Worm (Caenorhabditis elegans) whole organism, L4/young adult: Measurements from ENCODE around the gene B0563.5.

ENCODE experiments used
- W03F9.2 ChIP-seq: fragments of 150-350 bp; optimal IDR thresholded peaks from 2 replicates; lab custom pipeline; 2014; ENCODE audit warnings: missing biosample characterization, missing genetic modification characterization
- dao-5 ChIP-seq: sonication (generic microtip); optimal IDR thresholded peaks from 2 replicates; lab custom pipeline; 2016; ENCODE audit warnings: missing genotype, missing genetic modification characterization, moderate library complexity, missing compliant biosample characterization
- him-1 ChIP-seq: sonication (generic microtip); optimal IDR thresholded peaks from 2 replicates; lab custom pipeline; 2016; ENCODE audit warnings: missing genotype, missing genetic modification reagents, missing genetic modification characterization, missing compliant biosample characterization

The B0563.5 gene

DNA sequence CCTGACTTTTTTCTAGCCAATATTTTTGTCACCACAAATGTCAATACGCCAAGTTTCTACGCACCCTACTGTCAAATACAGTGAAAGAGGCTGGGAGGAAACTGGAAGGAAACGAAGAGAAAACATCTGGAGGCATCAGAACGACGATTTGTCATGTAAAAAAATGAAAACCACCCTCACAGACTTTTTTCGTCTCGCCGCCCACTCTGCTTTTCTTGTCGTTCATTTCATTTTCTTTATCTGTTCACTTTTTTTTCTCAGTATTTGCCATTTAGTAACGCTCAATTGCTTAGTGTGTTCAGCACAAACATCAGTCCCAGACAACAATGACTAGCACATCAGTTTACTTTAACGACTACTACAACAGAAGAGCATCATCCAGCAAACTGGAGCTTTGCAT is at the start of gene B0563.5:
TSS of gene B0563.5 (plus strand) at position 301 of the 400 bp plus-strand sequence.
- TF ChIP-seq W03F9.2 (no peak), him-1 (tag; lab: Kevin White, UChicago) (no peak), dao-5 (no peak)

DNA sequence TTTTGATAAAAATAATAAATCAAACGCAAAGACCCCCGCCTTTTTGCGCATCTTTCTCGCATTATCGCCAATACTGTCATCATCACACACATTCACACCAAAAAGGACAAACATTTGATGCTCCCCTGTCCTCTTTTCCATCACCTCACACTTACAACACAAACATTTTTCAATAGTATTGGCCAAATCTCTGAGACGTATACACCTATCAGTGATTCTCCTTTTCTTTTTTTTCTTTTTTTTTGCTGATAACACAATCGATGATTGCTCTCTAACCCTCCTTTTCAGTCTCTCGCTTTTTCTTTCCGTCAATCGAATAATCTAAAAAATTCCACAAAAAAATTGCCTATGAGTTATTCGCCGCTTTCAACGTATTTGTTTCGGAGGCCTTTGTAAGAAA is 49.1 kb upstream of the B0563.5 start:
- TF ChIP-seq dao-5: no peak
- TF ChIP-seq him-1 (tag; lab: Kevin White, UChicago): no peak
- TF ChIP-seq W03F9.2: no peak

DNA sequence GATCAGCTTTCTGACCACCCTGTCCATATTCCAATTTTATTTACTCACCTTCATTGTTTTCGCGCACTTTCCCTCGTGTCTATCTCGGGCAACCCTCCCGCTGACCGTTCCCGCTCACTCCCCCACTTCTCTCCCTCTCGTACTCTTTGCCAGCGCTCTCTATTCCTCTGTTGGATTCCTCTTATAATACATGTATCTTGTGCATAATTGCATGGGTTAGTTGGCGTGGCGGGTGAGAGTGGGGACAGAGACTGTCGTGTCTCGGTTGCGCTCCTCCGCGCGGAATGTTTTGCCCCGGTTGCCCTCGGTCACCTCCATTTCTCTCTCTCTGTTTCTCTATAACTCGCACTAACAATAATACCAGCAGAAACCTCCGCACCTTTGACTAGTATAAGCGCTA is 43.8 kb upstream of the B0563.5 start:
- TF ChIP-seq dao-5 (no peak), W03F9.2 (no peak), him-1 (tag; lab: Kevin White, UChicago) (no peak)

- TF ChIP-seq W03F9.2: no peak
- no peak for TF ChIP-seq dao-5
- no peak for TF ChIP-seq him-1 (tag; lab: Kevin White, UChicago)
Observed at ce11 chrX:9103048-9103447, 42.9 kb upstream of the B0563.5 start.

DNA sequence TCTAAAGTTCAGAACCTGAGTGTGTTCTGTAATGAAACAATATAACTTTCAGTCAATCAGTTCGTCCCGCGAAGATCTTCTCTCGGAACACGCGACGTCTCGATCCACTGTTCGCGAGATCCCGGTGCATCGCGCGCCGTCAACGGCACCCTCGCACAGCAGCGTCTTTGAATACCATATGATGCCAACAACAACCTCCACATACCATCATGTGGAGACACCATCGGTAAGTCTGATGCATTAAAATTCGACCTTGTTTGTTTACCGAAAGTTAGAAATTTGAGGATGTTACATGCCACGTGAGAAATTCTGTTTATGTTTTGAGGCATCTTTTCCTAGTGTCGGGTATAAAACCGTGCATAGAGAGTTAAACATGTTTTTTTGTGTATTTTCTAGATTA is 42.4 kb upstream of the B0563.5 start:
- TF ChIP-seq him-1 (tag; lab: Kevin White, UChicago) (no peak), dao-5 (no peak), W03F9.2 (no peak)

- TF ChIP-seq dao-5 (no peak), him-1 (tag; lab: Kevin White, UChicago) (no peak), W03F9.2 (no peak)
Observed at ce11 chrX:9104399-9104798, 41.5 kb upstream of the B0563.5 start.

DNA sequence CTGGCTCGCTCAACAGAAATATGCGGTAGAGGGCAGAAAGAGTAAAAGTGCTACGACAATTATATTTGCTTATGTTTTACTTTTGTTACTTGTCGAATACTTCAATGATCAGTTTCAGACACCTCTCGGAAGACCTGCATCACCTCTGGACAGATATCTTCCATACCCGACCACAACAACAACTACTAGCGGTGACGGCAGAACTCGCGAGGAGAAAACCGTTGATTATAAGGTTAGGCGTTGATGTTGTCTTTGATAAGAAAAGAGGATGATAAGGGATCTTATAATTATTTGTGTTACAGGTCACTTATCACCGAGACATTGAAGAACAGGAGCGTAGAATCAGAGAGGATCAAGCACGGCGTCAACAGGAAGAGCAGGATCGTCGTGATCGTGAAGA is 40.9 kb upstream of the B0563.5 start:
- TF ChIP-seq dao-5 (no peak), him-1 (tag; lab: Kevin White, UChicago) (no peak), W03F9.2 (no peak)

DNA sequence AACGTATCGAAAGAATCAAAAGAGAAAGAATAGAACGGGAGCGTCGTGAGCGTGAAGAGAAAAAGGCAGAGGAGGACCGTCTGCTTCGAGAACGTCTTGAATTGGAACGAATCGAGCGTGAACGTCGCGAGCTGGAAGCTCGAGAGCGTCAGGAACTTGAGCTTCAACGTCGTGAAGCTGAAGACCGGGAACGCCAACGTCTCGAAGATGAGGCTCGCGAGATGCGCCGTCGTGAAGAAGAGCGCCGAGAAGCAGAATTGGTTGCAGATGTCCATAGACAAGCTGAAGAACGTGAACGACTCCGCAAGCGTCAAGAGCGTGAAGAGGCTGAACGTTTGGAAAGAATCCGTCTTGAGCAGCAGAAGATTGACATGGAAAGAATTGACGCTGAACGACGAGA is 40.1 kb upstream of the B0563.5 start:
- TF ChIP-seq dao-5: no peak
- no peak for TF ChIP-seq W03F9.2
- no peak for TF ChIP-seq him-1 (tag; lab: Kevin White, UChicago)

DNA sequence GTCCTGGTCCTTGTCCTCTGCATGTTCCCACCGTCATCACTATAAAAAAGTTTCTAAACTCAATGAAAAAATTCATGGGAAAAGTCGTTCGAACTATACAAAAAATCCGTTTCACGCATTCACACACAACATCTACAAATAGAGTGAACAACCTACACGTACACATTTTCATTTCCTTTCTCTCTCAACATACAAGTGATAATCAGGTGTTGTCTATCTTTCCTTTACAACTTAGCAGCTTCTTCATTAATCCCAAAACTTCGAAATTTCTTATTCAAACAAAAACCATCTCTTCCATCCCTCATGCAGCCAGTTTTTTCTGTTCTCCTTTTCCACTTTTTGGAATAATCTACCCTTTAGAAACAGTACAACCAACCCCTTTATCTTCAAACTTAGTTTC is 38.1 kb upstream of the B0563.5 start:
- no peak for TF ChIP-seq him-1 (tag; lab: Kevin White, UChicago)
- no peak for TF ChIP-seq W03F9.2
- no peak for TF ChIP-seq dao-5

- TF ChIP-seq him-1 (tag; lab: Kevin White, UChicago) (no peak), dao-5 (no peak), W03F9.2 (no peak)
Observed at ce11 chrX:9111585-9111984, 34.4 kb upstream of the B0563.5 start.

DNA sequence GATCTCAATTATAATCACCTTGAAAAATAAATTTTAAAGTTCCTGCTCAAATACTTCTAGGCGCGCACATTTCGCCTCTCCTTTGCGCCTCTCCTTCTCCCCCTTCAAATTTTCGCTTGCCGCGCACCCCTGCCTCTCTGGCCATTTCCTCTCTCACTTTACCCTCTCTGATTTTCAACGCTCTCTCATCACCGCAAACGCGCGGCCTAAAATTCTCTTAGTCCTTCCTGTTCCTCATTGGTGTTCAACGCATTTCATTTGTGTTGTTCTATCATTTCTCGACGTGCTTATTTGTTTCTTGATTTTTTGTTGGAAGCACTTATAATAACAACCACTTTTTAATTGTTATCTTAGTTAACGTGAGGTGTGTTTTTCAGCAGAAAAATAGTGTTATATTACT is 32.1 kb upstream of the B0563.5 start, which contains the start of gene C25A11.2:
TSS of gene C25A11.2 (plus strand) at position 238 of the 400 bp plus-strand sequence.
- TF ChIP-seq W03F9.2: no peak
- TF ChIP-seq dao-5: no peak
- TF ChIP-seq him-1 (tag; lab: Kevin White, UChicago): no peak

DNA sequence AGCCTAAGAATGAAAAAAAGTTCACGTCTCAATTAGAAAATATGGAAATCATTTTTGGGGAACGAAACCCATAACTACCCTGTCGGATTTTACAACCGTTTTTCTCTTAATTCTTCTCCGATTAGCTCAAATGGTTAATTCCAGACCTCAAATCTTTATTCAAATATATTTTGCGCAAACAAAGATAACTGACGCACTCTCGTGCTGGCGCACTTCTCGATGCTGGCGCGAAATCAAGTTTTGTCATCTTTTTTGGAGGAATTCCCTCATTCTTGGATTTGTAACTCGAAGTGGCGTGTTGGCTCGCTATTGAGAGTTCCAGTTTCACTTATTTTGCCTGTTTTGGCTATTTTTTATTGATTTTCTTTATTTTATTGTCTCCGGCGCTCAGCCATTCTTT is 28.4 kb upstream of the B0563.5 start:
- TF ChIP-seq him-1 (tag; lab: Kevin White, UChicago) (no peak), dao-5 (no peak), W03F9.2 (no peak)

DNA sequence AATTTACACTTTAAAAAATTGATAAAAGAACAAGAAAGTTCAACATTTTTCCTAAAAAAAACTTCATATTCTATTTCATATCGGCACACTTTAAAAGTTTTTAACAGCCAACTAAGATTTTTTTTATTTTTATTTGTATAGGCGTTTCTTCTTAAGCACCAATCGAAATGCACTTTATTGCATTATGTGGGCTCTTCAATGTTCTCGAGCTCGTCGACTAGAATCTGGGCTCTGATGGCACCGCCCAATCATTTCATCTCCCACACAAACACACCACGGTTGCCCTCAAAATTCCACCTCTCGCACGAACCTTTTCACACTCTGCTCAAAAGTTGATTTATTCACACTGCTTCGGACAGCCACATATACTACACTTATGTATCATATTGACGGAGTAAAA is 8.5 kb upstream of the B0563.5 start, which contains the start of gene B0563.6:
TSS of gene B0563.6 (plus strand) at position 301 of the 400 bp plus-strand sequence.
- no peak for TF ChIP-seq dao-5
- TF ChIP-seq W03F9.2: no peak
- no peak for TF ChIP-seq him-1 (tag; lab: Kevin White, UChicago)

DNA sequence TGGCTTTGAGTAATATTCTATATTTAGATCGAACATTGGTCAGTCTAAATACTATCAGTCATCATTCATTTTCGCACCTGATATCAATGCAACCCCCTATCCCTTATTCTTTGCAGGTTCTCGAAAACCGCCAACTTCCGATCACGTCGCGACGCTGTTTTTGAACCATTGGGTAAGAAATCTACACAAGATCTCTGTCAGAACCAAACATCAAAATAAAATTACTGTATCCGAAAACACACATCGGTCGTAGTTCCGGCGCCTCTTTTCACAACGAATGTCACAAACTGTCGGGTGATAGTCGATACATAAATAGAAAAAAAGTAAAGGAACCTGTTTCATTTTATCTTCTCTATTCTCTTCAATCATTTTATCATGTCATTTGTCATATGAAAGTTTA is 1.0 kb downstream of the B0563.5 start:
- no peak for TF ChIP-seq W03F9.2
- TF ChIP-seq dao-5: no peak
- no peak for TF ChIP-seq him-1 (tag; lab: Kevin White, UChicago)

DNA sequence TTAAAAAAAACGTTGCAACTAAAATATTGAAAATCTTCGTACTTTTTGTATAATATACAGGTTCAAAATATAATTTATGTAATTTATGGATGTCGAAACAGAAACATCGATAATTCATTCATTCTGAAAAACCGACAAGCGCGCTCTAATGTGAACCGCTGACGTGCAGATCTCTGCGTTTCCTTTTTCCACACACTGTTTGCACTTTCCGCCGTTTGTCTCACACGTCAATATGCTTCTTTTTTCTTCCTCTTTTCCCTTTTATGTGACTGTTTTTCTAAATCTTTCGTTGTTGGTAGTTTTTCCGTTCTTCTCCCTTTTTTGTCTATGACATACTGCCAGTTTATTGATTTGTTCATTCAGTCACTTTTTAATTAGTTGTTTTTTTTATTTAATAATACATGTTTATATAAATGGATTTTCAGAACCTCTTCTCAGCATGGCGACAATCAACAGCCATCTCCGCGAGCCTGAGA is 4.4 kb downstream of the B0563.5 start, which contains the start of gene tmbi-4:
TSS of gene tmbi-4 (plus strand) at position 426 of the 476 bp plus-strand sequence.
- TF ChIP-seq W03F9.2: peak; percentile 28
- TF ChIP-seq him-1 (tag; lab: Kevin White, UChicago): no peak
- TF ChIP-seq dao-5: no peak

DNA sequence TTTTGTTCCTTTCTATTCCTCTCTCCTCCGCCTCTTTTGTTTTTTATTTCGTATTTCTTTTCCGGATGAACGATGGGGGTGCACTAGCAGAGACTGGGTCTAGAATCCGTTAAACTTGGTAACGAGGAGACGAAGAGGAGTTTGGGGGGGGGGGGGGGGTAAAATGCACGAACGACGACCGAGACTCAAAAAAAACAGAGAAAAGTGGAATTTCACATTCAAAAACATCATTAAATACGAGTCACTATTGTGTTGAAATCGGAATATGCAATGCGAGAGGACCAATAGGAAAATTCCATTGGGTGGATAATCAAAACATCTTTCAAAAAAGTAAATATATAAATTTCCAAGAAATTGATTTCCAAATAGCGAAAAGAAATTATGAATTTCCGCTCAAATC is 8.3 kb downstream of the B0563.5 start, which contains the start of gene B0563.7:
TSS of gene B0563.7 (minus strand) at position 101 of the 400 bp plus-strand sequence.
- TF ChIP-seq W03F9.2: no peak
- no peak for TF ChIP-seq him-1 (tag; lab: Kevin White, UChicago)
- no peak for TF ChIP-seq dao-5
